Worm (Caenorhabditis elegans) whole organism, L3 larva: ENCODE measurements around the gene ZK662.2.

Experiments used
- ZK546.5 ChIP-seq: sonication (generic microtip); optimal IDR thresholded peaks from 2 replicates; lab custom pipeline; 2017; ENCODE audit warnings: missing biosample characterization, missing genetic modification characterization
- aly-2 ChIP-seq: fragments of 150-350 bp; optimal IDR thresholded peaks from 2 replicates; lab custom pipeline; 2014; ENCODE audit warnings: missing biosample characterization, missing genetic modification characterization
- ceh-28 ChIP-seq: fragments of 150-350 bp; optimal IDR thresholded peaks from 2 replicates; lab custom pipeline; 2014; ENCODE audit warnings: missing biosample characterization, missing genetic modification reagents, missing genetic modification characterization
- ceh-82 ChIP-seq: fragments of 150-350 bp; optimal IDR thresholded peaks from 2 replicates; lab custom pipeline; 2014; ENCODE audit warnings: missing biosample characterization, missing genetic modification characterization
- daf-12 ChIP-seq: fragments of 150-350 bp; optimal IDR thresholded peaks from 2 replicates; lab custom pipeline; 2014; ENCODE audit warnings: missing biosample characterization, missing genetic modification reagents, missing genetic modification characterization
- egl-27 ChIP-seq: sonication (generic microtip); optimal IDR thresholded peaks from 4 replicates; lab custom pipeline; 2017; ENCODE audit warnings: missing biosample characterization, missing genetic modification reagents, missing genetic modification characterization
- egl-5 ChIP-seq: fragments of 150-350 bp; optimal IDR thresholded peaks from 2 replicates; lab custom pipeline; 2017; ENCODE audit warnings: missing biosample characterization, missing genetic modification reagents, missing genetic modification characterization, inconsistent platforms
- elt-1 ChIP-seq: fragments of 150-350 bp; optimal IDR thresholded peaks from 2 replicates; lab custom pipeline; 2014; ENCODE audit warnings: missing biosample characterization, missing genetic modification characterization
- elt-2 ChIP-seq: sonication (generic microtip); optimal IDR thresholded peaks from 2 replicates; lab custom pipeline; 2016; ENCODE audit warnings: missing genetic modification reagents, mild to moderate bottlenecking, missing genetic modification characterization, missing compliant biosample characterization
- elt-3 ChIP-seq, 3 experiments: fragments of 150-350 bp in 1 of 3; sonication (generic microtip) in 2 of 3; optimal IDR thresholded peaks; 2 replicates in 2 of 3; 4 replicates in 1 of 3; lab custom pipeline; 2014 to 2017; ENCODE audit warnings: missing biosample characterization in 3 of 3, missing genetic modification characterization in 3 of 3
- fkh-10 ChIP-seq: sonication (generic microtip); optimal IDR thresholded peaks from 2 replicates; lab custom pipeline; 2017; ENCODE audit warnings: missing biosample characterization, missing genetic modification reagents, missing genetic modification characterization
- hmg-11 ChIP-seq: sonication (generic microtip); optimal IDR thresholded peaks from 2 replicates; lab custom pipeline; 2016; ENCODE audit warnings: missing genetic modification characterization, missing compliant biosample characterization
- jun-1 ChIP-seq: fragments of 150-350 bp; optimal IDR thresholded peaks from 2 replicates; lab custom pipeline; 2014; ENCODE audit warnings: missing biosample characterization, missing genetic modification reagents, missing genetic modification characterization
- lin-39 ChIP-seq: fragments of 150-350 bp; optimal IDR thresholded peaks from 2 replicates; lab custom pipeline; 2018; ENCODE audit warnings: missing biosample characterization, missing genetic modification reagents, missing genetic modification characterization
- lsy-12 ChIP-seq: sonication (generic microtip); optimal IDR thresholded peaks from 2 replicates; lab custom pipeline; 2016; ENCODE audit warnings: mild to moderate bottlenecking, missing genetic modification characterization, missing compliant biosample characterization
- mdl-1 ChIP-seq: fragments of 150-350 bp; optimal IDR thresholded peaks from 2 replicates; lab custom pipeline; 2014; ENCODE audit warnings: missing biosample characterization, missing genetic modification characterization
- nfya-1 ChIP-seq: sonication (generic microtip); optimal IDR thresholded peaks from 2 replicates; lab custom pipeline; 2017; ENCODE audit warnings: missing genetic modification characterization, mild to moderate bottlenecking, missing compliant biosample characterization, antibody characterized with exemption, moderate library complexity; ENCODE audit not compliant: insufficient read depth
- nhr-11 ChIP-seq: fragments of 150-350 bp; optimal IDR thresholded peaks from 2 replicates; lab custom pipeline; 2014; ENCODE audit warnings: missing biosample characterization, missing genetic modification characterization
- nhr-12 ChIP-seq: fragments of 150-350 bp; optimal IDR thresholded peaks from 2 replicates; lab custom pipeline; 2014; ENCODE audit warnings: missing biosample characterization, missing genetic modification characterization
- nhr-23 ChIP-seq: fragments of 150-350 bp; optimal IDR thresholded peaks from 2 replicates; lab custom pipeline; 2014; ENCODE audit warnings: missing biosample characterization, missing genetic modification reagents, missing genetic modification characterization
- nhr-25 ChIP-seq: sonication (generic microtip); optimal IDR thresholded peaks from 2 replicates; lab custom pipeline; 2017; ENCODE audit warnings: missing biosample characterization, missing genetic modification characterization
- nhr-43 ChIP-seq: sonication (generic microtip); optimal IDR thresholded peaks from 2 replicates; lab custom pipeline; 2016; ENCODE audit warnings: mild to moderate bottlenecking, missing genetic modification characterization, missing compliant biosample characterization; ENCODE audit not compliant: poor library complexity, severe bottlenecking
- pha-4 ChIP-seq: fragments of 150-350 bp; optimal IDR thresholded peaks from 2 replicates; lab custom pipeline; 2014; ENCODE audit warnings: missing biosample characterization, missing genetic modification reagents, missing genetic modification characterization
- pqm-1 ChIP-seq: fragments of 150-350 bp; optimal IDR thresholded peaks from 2 replicates; lab custom pipeline; 2017; ENCODE audit warnings: missing biosample characterization, missing genetic modification characterization, inconsistent platforms
- sea-2 ChIP-seq: fragments of 150-350 bp; sonication (generic microtip); optimal IDR thresholded peaks from 4 replicates; lab custom pipeline; 2014; ENCODE audit warnings: missing biosample characterization, missing genetic modification reagents, missing genetic modification characterization
- skn-1 ChIP-seq: fragments of 150-350 bp; optimal IDR thresholded peaks from 2 replicates; lab custom pipeline; 2014; ENCODE audit warnings: missing biosample characterization, missing genetic modification characterization
- tbx-2 ChIP-seq: sonication (generic microtip); optimal IDR thresholded peaks from 2 replicates; lab custom pipeline; 2016; ENCODE audit warnings: mild to moderate bottlenecking, missing genetic modification characterization, missing compliant biosample characterization
- unc-62 ChIP-seq: fragments of 150-350 bp; sonication (generic microtip); optimal IDR thresholded peaks from 4 replicates; lab custom pipeline; 2014; ENCODE audit warnings: missing biosample characterization, missing genetic modification reagents, missing genetic modification characterization
- ztf-11 ChIP-seq: fragments of 150-350 bp; optimal IDR thresholded peaks from 2 replicates; lab custom pipeline; 2014; ENCODE audit warnings: missing biosample characterization, missing genetic modification characterization

ZK662.2 gene

DNA sequence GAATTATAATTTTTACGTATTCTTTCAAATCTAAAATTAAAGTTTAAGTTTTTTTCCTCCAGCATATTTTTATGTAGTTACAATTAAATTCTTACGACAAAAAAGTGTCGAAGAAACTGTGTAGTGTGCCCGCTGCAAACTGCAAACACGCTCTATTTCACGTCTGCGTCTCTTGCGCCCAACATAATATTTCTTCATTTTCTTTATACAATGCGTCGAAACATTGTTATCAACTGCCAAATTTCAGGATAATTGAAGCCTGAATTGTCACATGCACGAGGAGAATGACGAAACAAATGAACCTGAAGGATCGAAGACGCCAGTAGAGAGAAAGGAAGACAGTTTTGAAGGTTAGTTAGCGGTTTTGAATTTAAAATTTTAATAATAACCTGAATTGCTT is 7.3 kb upstream of the ZK662.2 start, which contains the start of gene C03H12.1:
Gene C03H12.1 (plus strand): TSS at position 206 of the 400 bp plus-strand sequence.
- no peak for TF ChIP-seq nhr-25 (tag; lab: Kevin White, UChicago)
- TF ChIP-seq elt-2, result peak; percentile 61
- TF ChIP-seq nhr-12, result no peak
- TF ChIP-seq hmg-11 (tag; lab: Kevin White, UChicago), result peak; percentile 1
- TF ChIP-seq daf-12 (tag; lab: Kevin White, UChicago), result no peak
- TF ChIP-seq ceh-82 (tag; lab: Kevin White, UChicago), result no peak
- TF ChIP-seq pqm-1 (tag; lab: Kevin White, UChicago), result peak; percentile 61
- TF ChIP-seq ztf-11 (tag; lab: Kevin White, UChicago), result no peak
- TF ChIP-seq pha-4 (tag; lab: Kevin White, UChicago), result peak; percentile 21

- TF ChIP-seq nhr-11 (tag; lab: Kevin White, UChicago) (no peak), nfya-1 (tag; lab: Kevin White, UChicago) (no peak), skn-1 (tag; lab: Kevin White, UChicago) (no peak), ceh-82 (tag; lab: Kevin White, UChicago) (no peak), lsy-12 (no peak), egl-5 (tag; lab: Kevin White, UChicago) (no peak), ztf-11 (tag; lab: Kevin White, UChicago) (no peak)
These were observed 3.0 kb upstream of the ZK662.2 start for ce11 chrX:15693466-15693865.

ce11 chrX:15700220-15700619 is 3.7 kb downstream of the ZK662.2 start:
- TF ChIP-seq pqm-1 (tag; lab: Kevin White, UChicago) (peak; percentile 48), pha-4 (tag; lab: Kevin White, UChicago) (peak; percentile 50), ZK546.5 (tag; lab: Kevin White, UChicago) (no peak), ceh-28 (tag; lab: Kevin White, UChicago) (peak; percentile 9), nhr-25 (tag; lab: Kevin White, UChicago) (no peak), elt-2 (peak; percentile 77), elt-1 (tag; lab: Kevin White, UChicago) (peak; percentile 10), fkh-10 (GFP tag; lab: Kevin White, UChicago) (no peak), nhr-23 (tag; lab: Kevin White, UChicago) (peak; percentile 29), unc-62 (no peak), lsy-12 (no peak)

ce11 chrX:15704579-15705110 is 8.1 kb downstream of the ZK662.2 start:
- TF ChIP-seq nfya-1 (tag; lab: Kevin White, UChicago) (peak; percentile 32), nhr-23 (tag; lab: Kevin White, UChicago) (peak; percentile 75), sea-2 (GFP tag; lab: Kevin White, UChicago) (no peak), egl-5 (tag; lab: Kevin White, UChicago) (peak; percentile 47), elt-1 (tag; lab: Kevin White, UChicago) (peak; percentile 3), lin-39 (tag; lab: Kevin White, UChicago) (no peak), lsy-12 (peak; percentile 9), jun-1 (tag; lab: Kevin White, UChicago) (peak; percentile 64), hmg-11 (tag; lab: Kevin White, UChicago) (no peak), tbx-2 (tag; lab: Kevin White, UChicago) (no peak), pha-4 (tag; lab: Kevin White, UChicago) (peak; percentile 51), pqm-1 (tag; lab: Kevin White, UChicago) (peak; percentile 68), elt-2 (peak; percentile 83), egl-27 (no peak), nhr-25 (tag; lab: Kevin White, UChicago) (peak; percentile 12), elt-3 (tag; optimal IDR thresholded peaks at IDR 0.05; lab: Kevin White, UChicago) (peak in 1 of 3 experiments; percentile 30), mdl-1 (tag; lab: Kevin White, UChicago) (peak; percentile 8), ceh-28 (tag; lab: Kevin White, UChicago) (peak; percentile 33)

- TF ChIP-seq nhr-43 (peak; percentile 78), nhr-25 (tag; lab: Kevin White, UChicago) (peak; percentile 49), nhr-23 (tag; lab: Kevin White, UChicago) (peak; percentile 62), aly-2 (tag; lab: Kevin White, UChicago) (no peak)
These were observed 9.7 kb downstream of the ZK662.2 start for ce11 chrX:15706108-15706676.
